Fruit fly (Drosophila melanogaster) S2 (cell line): ENCODE results near the gene CG13992.

Experiments used
- CG8478 ChIP-seq: fragments of >200 bp; optimal IDR thresholded peaks from 2 replicates; lab custom pipeline; 2018
- CTCF ChIP-seq, 2 experiments: fragments of >200 bp; optimal IDR thresholded peaks; 2 replicates each; lab custom pipeline; 2018

- TF ChIP-seq CG8478 (lab: Kevin White, UChicago), result no peak
- no peak for TF ChIP-seq CTCF (optimal IDR thresholded peaks at IDR 0.05; lab: Kevin White, UChicago)
Measured at dm6 chr2L:5923603-5924138, 43.9 kb downstream of the CG13992 start, which contains the start of gene CG9016.
